Fruit fly (Drosophila melanogaster) whole organism, pupa: ENCODE measurements around the gene CG7953.

Source experiments
- CG10348 ChIP-seq: fragments of 200-800 bp; sonication (Bioruptor generic); IDR thresholded peaks from 2 replicates; pipeline ENCODE4 v1.3.6; 2022; ENCODE audit warnings: missing biosample characterization, missing genetic modification characterization
- CG17806 ChIP-seq: fragments of 200-800 bp; sonication (Bioruptor generic); optimal IDR thresholded peaks from 2 replicates; lab custom pipeline; 2018; ENCODE audit warnings: missing biosample characterization, mild to moderate bottlenecking, missing genetic modification characterization, moderate library complexity
- D1 ChIP-seq: fragments of 200-800 bp; sonication (Bioruptor generic); optimal IDR thresholded peaks from 2 replicates; lab custom pipeline; 2018; ENCODE audit warnings: missing biosample characterization, mild to moderate bottlenecking, missing genetic modification characterization, moderate library complexity
- EcR ChIP-seq: fragments of 200-800 bp; sonication (Bioruptor generic); optimal IDR thresholded peaks from 3 replicates; lab custom pipeline; 2019; ENCODE audit warnings: missing biosample characterization, missing genetic modification characterization, mild to moderate bottlenecking, moderate library complexity, missing genetic modification reagents
- rn ChIP-seq: fragments of 200-800 bp; sonication (Bioruptor generic); IDR thresholded peaks from 2 replicates; pipeline ENCODE4 v1.3.6; 2022; ENCODE audit warnings: missing biosample characterization, missing genetic modification characterization

- TF ChIP-seq CG17806 (tag; lab: Kevin White, UChicago) (no peak), CG10348 (GFP tag; lab: Robert Waterston, UW) (no peak), rn (GFP tag; lab: Robert Waterston, UW) (no peak), EcR (GFP tag; lab: Kevin White, UChicago) (no peak), D1 (tag; lab: Kevin White, UChicago) (no peak)
Observed at dm6 chr2L:13813604-13814178, 34.0 kb upstream of the CG7953 start, which contains the start of gene Sos.
